Worm (Caenorhabditis elegans): ENCODE measurements around the gene lgc-40.

The lgc-40 gene

ce11 chrX:2359797-2360196 is at the start of gene lgc-40:
Gene lgc-40, plus strand, starts transcription at chrX:2360097.
- TF ChIP-seq mdl-1 (tag; optimal IDR thresholded peaks at IDR 0.05) (no peak), sea-2 (GFP tag; optimal IDR thresholded peaks at IDR 0.05) (no peak), nhr-11 (tag; optimal IDR thresholded peaks at IDR 0.05) (no peak), snpc-4 (tag; optimal IDR thresholded peaks at IDR 0.05) (no peak), aly-2 (tag; optimal IDR thresholded peaks at IDR 0.05) (no peak), zag-1 (tag; optimal IDR thresholded peaks at IDR 0.05) (no peak), ceh-16 (tag; optimal IDR thresholded peaks at IDR 0.05) (no peak), nhr-25 (tag; optimal IDR thresholded peaks at IDR 0.05) (no peak), R02D3.7 (tag; optimal IDR thresholded peaks at IDR 0.05) (no peak)

- TF ChIP-seq pha-4 (tag; optimal IDR thresholded peaks at IDR 0.05): peak; percentile 92
- no peak for TF ChIP-seq fos-1 (tag; optimal IDR thresholded peaks at IDR 0.05)
- TF ChIP-seq lin-39 (tag; optimal IDR thresholded peaks at IDR 0.05): no peak
- TF ChIP-seq mml-1 (tag; optimal IDR thresholded peaks at IDR 0.05): no peak
- peak; percentile 35 for TF ChIP-seq mdl-1 (tag; optimal IDR thresholded peaks at IDR 0.05)
- no peak for TF ChIP-seq nhr-76 (tag; optimal IDR thresholded peaks at IDR 0.05)
- no peak for TF ChIP-seq nhr-43 (tag; optimal IDR thresholded peaks at IDR 0.05; ENCODE audit: poor library complexity, severe bottlenecking)
- no peak for TF ChIP-seq nhr-237 (tag; optimal IDR thresholded peaks at IDR 0.05)
- no peak for TF ChIP-seq lin-15B (tag; optimal IDR thresholded peaks at IDR 0.05)
- no peak for TF ChIP-seq jun-1 (tag; optimal IDR thresholded peaks at IDR 0.05)
- no peak for TF ChIP-seq nhr-23 (tag; optimal IDR thresholded peaks at IDR 0.05)
Measured at ce11 chrX:2316205-2316604, 43.7 kb upstream of the lgc-40 start.

- no peak for TF ChIP-seq hmg-11 (tag; optimal IDR thresholded peaks at IDR 0.05)
Measured at ce11 chrX:2316859-2317258, 43.0 kb upstream of the lgc-40 start.

- TF ChIP-seq ceh-9 (tag; optimal IDR thresholded peaks at IDR 0.05): no peak
- no peak for TF ChIP-seq ZK546.5 (tag; optimal IDR thresholded peaks at IDR 0.05)
- peak; percentile 73 for TF ChIP-seq pha-4 (tag; optimal IDR thresholded peaks at IDR 0.05)
- no peak for TF ChIP-seq nhr-23 (tag; optimal IDR thresholded peaks at IDR 0.05)
- no peak for TF ChIP-seq zag-1 (tag; optimal IDR thresholded peaks at IDR 0.05)
Measured at ce11 chrX:2317480-2317879, 42.4 kb upstream of the lgc-40 start.

ce11 chrX:2319238-2319637 is 40.7 kb upstream of the lgc-40 start, which contains the start of gene aakg-4:
Gene aakg-4, minus strand, starts transcription at chrX:2319338.
- TF ChIP-seq tbx-2 (tag; optimal IDR thresholded peaks at IDR 0.05) (no peak), eor-1 (tag; optimal IDR thresholded peaks at IDR 0.05) (no peak), zag-1 (tag; optimal IDR thresholded peaks at IDR 0.05) (no peak), nhr-76 (tag; optimal IDR thresholded peaks at IDR 0.05) (no peak), skn-1 (tag; optimal IDR thresholded peaks at IDR 0.05) (no peak), pqm-1 (tag; optimal IDR thresholded peaks at IDR 0.05) (no peak), lin-39 (tag; optimal IDR thresholded peaks at IDR 0.05) (no peak), ceh-16 (tag; optimal IDR thresholded peaks at IDR 0.05) (no peak), fos-1 (tag; optimal IDR thresholded peaks at IDR 0.05) (no peak), fkh-10 (GFP tag; optimal IDR thresholded peaks at IDR 0.05) (no peak), egl-27 (tag; optimal IDR thresholded peaks at IDR 0.05) (no peak), nhr-237 (tag; optimal IDR thresholded peaks at IDR 0.05) (no peak), nhr-43 (tag; optimal IDR thresholded peaks at IDR 0.05; ENCODE audit: poor library complexity, severe bottlenecking) (no peak), elt-3 (tag; optimal IDR thresholded peaks at IDR 0.05) (no peak), ZK546.5 (tag; optimal IDR thresholded peaks at IDR 0.05) (no peak), ceh-82 (tag; optimal IDR thresholded peaks at IDR 0.05) (no peak), ceh-28 (tag; optimal IDR thresholded peaks at IDR 0.05) (no peak), lsy-12 (tag; optimal IDR thresholded peaks at IDR 0.05) (no peak), egl-5 (tag; optimal IDR thresholded peaks at IDR 0.05) (no peak)

- no peak for TF ChIP-seq nhr-67 (tag; optimal IDR thresholded peaks at IDR 0.05)
- TF ChIP-seq elt-2 (tag; optimal IDR thresholded peaks at IDR 0.05): peak; percentile 53
- no peak for TF ChIP-seq nhr-77 (tag; optimal IDR thresholded peaks at IDR 0.05)
- TF ChIP-seq pha-4 (tag; optimal IDR thresholded peaks at IDR 0.05): peak; percentile 17
- no peak for TF ChIP-seq ama-1 (optimal IDR thresholded peaks at IDR 0.05)
- TF ChIP-seq snpc-4 (tag; optimal IDR thresholded peaks at IDR 0.05): no peak
- peak; percentile 81 for TF ChIP-seq pqm-1 (tag; optimal IDR thresholded peaks at IDR 0.05)
- TF ChIP-seq zag-1 (tag; optimal IDR thresholded peaks at IDR 0.05): no peak
- no peak for TF ChIP-seq lin-15B (tag; optimal IDR thresholded peaks at IDR 0.05)
Measured at ce11 chrX:2320539-2320938, 39.4 kb upstream of the lgc-40 start.

Data from whole organism, L3 larva.